Fruit fly (Drosophila melanogaster): ENCODE results near the gene mtgo.

Gene mtgo

DNA sequence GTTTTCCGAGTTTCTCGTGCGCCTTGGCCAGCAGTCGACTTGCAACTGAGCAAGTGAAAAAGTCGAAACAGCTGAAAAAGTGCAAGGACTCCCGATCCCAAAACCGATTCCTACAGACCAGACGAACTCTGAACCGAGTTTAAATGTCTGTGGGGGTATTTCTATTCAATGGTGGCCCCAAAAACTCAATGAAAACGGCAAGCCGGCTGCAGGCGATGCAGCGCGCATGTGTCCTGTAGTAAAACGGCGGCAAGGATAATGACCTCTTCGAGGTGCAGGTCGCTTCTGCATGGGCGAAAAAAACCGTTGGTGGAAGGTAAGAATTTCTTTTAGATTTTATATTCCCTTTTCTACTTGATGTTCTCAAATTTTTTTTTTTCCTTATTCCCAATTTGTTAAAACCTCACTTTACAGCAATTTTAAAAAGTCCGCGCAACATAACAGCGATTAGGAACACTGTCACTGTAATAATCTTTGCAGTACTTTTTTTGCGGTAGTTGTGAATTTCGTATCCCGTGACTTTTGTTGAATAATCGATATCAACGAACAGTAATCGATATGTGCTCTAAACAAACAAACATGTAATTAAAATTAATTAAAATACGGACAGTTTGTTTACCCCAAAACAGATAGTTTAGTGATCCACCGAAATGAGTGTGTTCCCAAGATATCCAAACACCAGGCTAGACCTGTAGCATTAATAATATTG is 132.0 kb downstream of the mtgo start, which contains the start of the genes Trpgamma and her:
TSS of gene Trpgamma (minus strand) at position 51 of the 709 bp plus-strand sequence.
TSS of gene her (plus strand) at position 535 of the 709 bp plus-strand sequence.
- no peak for TF ChIP-seq tll (GFP tag; optimal IDR thresholded peaks at IDR 0.05)
- peak; percentile 91 for TF ChIP-seq Med (GFP tag)
- no peak for TF ChIP-seq Atf-2 (GFP tag; optimal IDR thresholded peaks at IDR 0.05)
- TF ChIP-seq CG14667 (GFP tag; IDR thresholded peaks at IDR 0.05): no peak
- TF ChIP-seq Dref (GFP tag; IDR thresholded peaks at IDR 0.05): peak; percentile 85
- peak in 1 of 2 experiments; percentile 4 for TF ChIP-seq dpn (GFP tag; optimal IDR thresholded peaks at IDR 0.05)
- TF ChIP-seq CG17612 (GFP tag; IDR thresholded peaks at IDR 0.05): no peak
- TF ChIP-seq ci (GFP tag; IDR thresholded peaks at IDR 0.05): no peak
- TF ChIP-seq salm (tag; optimal IDR thresholded peaks at IDR 0.05): no peak
- TF ChIP-seq gsb (GFP tag; IDR thresholded peaks at IDR 0.05): no peak
- TF ChIP-seq CG18262 (tag; optimal IDR thresholded peaks at IDR 0.05): no peak
- TF ChIP-seq ac (GFP tag; optimal IDR thresholded peaks at IDR 0.05): no peak
- no peak for TF ChIP-seq CG2889 (GFP tag; IDR thresholded peaks at IDR 0.05)
- TF ChIP-seq MESR4 (GFP tag; optimal IDR thresholded peaks at IDR 0.05): peak; percentile 72
- no peak for TF ChIP-seq Drgx (GFP tag; IDR thresholded peaks at IDR 0.05)
- TF ChIP-seq dmrt99B (tag; optimal IDR thresholded peaks at IDR 0.05): no peak
- no peak for TF ChIP-seq H15 (GFP tag; IDR thresholded peaks at IDR 0.05)
- TF ChIP-seq NC2α (GFP tag; optimal IDR thresholded peaks at IDR 0.05): no peak
- no peak for TF ChIP-seq CG33557 (GFP tag; optimal IDR thresholded peaks at IDR 0.05)
- no peak for TF ChIP-seq lola (GFP tag; optimal IDR thresholded peaks at IDR 0.05)
- TF ChIP-seq HHEX (GFP tag; optimal IDR thresholded peaks at IDR 0.05): no peak
- no peak for TF ChIP-seq GATAe (GFP tag; conservative IDR thresholded peaks at IDR 0.05)
- peak; percentile 40; the same call in 1 of the 2 replicates for TF ChIP-seq MBD-R2 (GFP tag; IDR thresholded peaks at IDR 0.05)
- TF ChIP-seq sc (optimal IDR thresholded peaks at IDR 0.05): no peak
- TF ChIP-seq sc (GFP tag; optimal IDR thresholded peaks at IDR 0.05): no peak
- peak; percentile 87 for TF ChIP-seq Doc3 (GFP tag; IDR thresholded peaks at IDR 0.05; ENCODE audit: partially characterized antibody)
- peak; percentile 77 for TF ChIP-seq Ets65A (GFP tag)
- no peak for TF ChIP-seq mirr (GFP tag; optimal IDR thresholded peaks at IDR 0.05)
- TF ChIP-seq CG17186 (GFP tag; optimal IDR thresholded peaks at IDR 0.05): peak; percentile 11
- no peak for TF ChIP-seq CG10654 (GFP tag; optimal IDR thresholded peaks at IDR 0.05)
- TF ChIP-seq CG15479 (GFP tag; optimal IDR thresholded peaks at IDR 0.05): no peak
- no peak for TF ChIP-seq Meics (GFP tag; optimal IDR thresholded peaks at IDR 0.05)
- no peak for TF ChIP-seq cg (GFP tag; optimal IDR thresholded peaks at IDR 0.05)
- no peak for TF ChIP-seq CG31365 (tag; optimal IDR thresholded peaks at IDR 0.05)
- TF ChIP-seq CG16815 (GFP tag; optimal IDR thresholded peaks at IDR 0.05): no peak
- no peak for TF ChIP-seq ind (GFP tag; optimal IDR thresholded peaks at IDR 0.05)
- no peak for TF ChIP-seq br (optimal IDR thresholded peaks at IDR 0.05)
- peak; percentile 94 for TF ChIP-seq Dp (GFP tag; optimal IDR thresholded peaks at IDR 0.05)
- no peak for TF ChIP-seq bowl (GFP tag; IDR thresholded peaks at IDR 0.05)
- TF ChIP-seq CG2875 (GFP tag; optimal IDR thresholded peaks at IDR 0.05): no peak
- no peak for TF ChIP-seq tap (tag; optimal IDR thresholded peaks at IDR 0.05)
- TF ChIP-seq fru (optimal IDR thresholded peaks at IDR 0.05): no peak
- no peak for TF ChIP-seq Asciz (GFP tag; optimal IDR thresholded peaks at IDR 0.05)
- TF ChIP-seq CG9797 (GFP tag; optimal IDR thresholded peaks at IDR 0.05): no peak
- no peak for TF ChIP-seq p53 (GFP tag; optimal IDR thresholded peaks at IDR 0.05)
- TF ChIP-seq zen (tag; optimal IDR thresholded peaks at IDR 0.05): peak; percentile 42
- TF ChIP-seq maf-S (GFP tag; optimal IDR thresholded peaks at IDR 0.05): no peak
- no peak for TF ChIP-seq eyg (GFP tag; optimal IDR thresholded peaks at IDR 0.05)
- TF ChIP-seq bigmax (GFP tag; optimal IDR thresholded peaks at IDR 0.05): no peak
- no peak for TF ChIP-seq wor (GFP tag; IDR thresholded peaks at IDR 0.05)
- peak; percentile 7 for TF ChIP-seq CG3838 (GFP tag; optimal IDR thresholded peaks at IDR 0.05)

Data from whole organism, embryonic.